Fruit fly (Drosophila melanogaster): Measurements from ENCODE around the gene Exo84.

Gene Exo84

DNA sequence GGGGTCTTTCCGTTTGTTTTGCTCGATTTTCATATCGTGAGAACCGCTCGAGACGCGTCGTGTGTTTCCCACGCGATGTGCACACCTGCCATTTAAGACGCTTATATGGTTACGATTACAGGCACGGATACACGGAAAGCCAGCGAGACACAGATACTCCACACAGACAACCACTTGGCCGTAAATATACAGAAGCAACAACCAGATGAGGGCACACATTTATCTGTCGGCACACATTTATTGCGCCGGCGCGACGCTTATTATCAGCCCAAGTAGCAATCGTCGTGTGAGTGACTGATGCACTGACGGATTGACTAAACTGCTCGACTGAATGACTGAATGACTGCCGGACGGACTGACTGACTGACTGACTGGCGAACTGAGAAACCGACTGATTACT is 21.5 kb downstream of the Exo84 start (continued):
- TF ChIP-seq klu (GFP tag; IDR thresholded peaks at IDR 0.05) (no peak), jigr1 (GFP tag; IDR thresholded peaks at IDR 0.05) (no peak), Oaz (GFP tag; IDR thresholded peaks at IDR 0.05) (no peak), CG1832 (GFP tag; optimal IDR thresholded peaks at IDR 0.05) (no peak), CG1529 (GFP tag; optimal IDR thresholded peaks at IDR 0.05) (no peak), sisA (GFP tag; IDR thresholded peaks at IDR 0.05) (no peak), odd (GFP tag; optimal IDR thresholded peaks at IDR 0.05) (peak; percentile 64), CG13123 (GFP tag; optimal IDR thresholded peaks at IDR 0.05) (no peak), CG11695 (GFP tag; IDR thresholded peaks at IDR 0.05) (no peak), Dip2 (GFP tag; IDR thresholded peaks at IDR 0.05) (no peak), Max (GFP tag; optimal IDR thresholded peaks at IDR 0.05) (no peak), CG5180 (GFP tag; optimal IDR thresholded peaks at IDR 0.05) (no peak), oc (tag; optimal IDR thresholded peaks at IDR 0.05) (peak; percentile 68), dmrt11E (tag; optimal IDR thresholded peaks at IDR 0.05) (no peak), CG12769 (tag; optimal IDR thresholded peaks at IDR 0.05) (no peak), CG15479 (GFP tag; optimal IDR thresholded peaks at IDR 0.05) (peak; percentile 93), CG7987 (GFP tag; optimal IDR thresholded peaks at IDR 0.05) (no peak), CG11696 (GFP tag; IDR thresholded peaks at IDR 0.05) (no peak), HLHmδ (GFP tag; optimal IDR thresholded peaks at IDR 0.05) (peak; percentile 80), CG8388 (GFP tag; optimal IDR thresholded peaks at IDR 0.05) (no peak), Deaf1 (tag; optimal IDR thresholded peaks at IDR 0.05) (peak; percentile 37), gem (tag; optimal IDR thresholded peaks at IDR 0.05) (no peak), maf-S (GFP tag; optimal IDR thresholded peaks at IDR 0.05) (no peak), CG3726 (GFP tag; IDR thresholded peaks at IDR 0.05) (no peak), CG10979 (tag; optimal IDR thresholded peaks at IDR 0.05) (no peak), lilli (GFP tag; optimal IDR thresholded peaks at IDR 0.05) (no peak), B-H2 (GFP tag; optimal IDR thresholded peaks at IDR 0.05) (no peak), CG8478 (optimal IDR thresholded peaks at IDR 0.05) (no peak), Poxn (GFP tag; IDR thresholded peaks at IDR 0.05) (no peak), lmd (GFP tag; IDR thresholded peaks at IDR 0.05) (no peak), nau (GFP tag; optimal IDR thresholded peaks at IDR 0.05) (no peak), dan (GFP tag; IDR thresholded peaks at IDR 0.05) (no peak), schlank (tag; optimal IDR thresholded peaks at IDR 0.05) (no peak), grn (GFP tag; optimal IDR thresholded peaks at IDR 0.05) (peak; percentile 47), Taf1 (GFP tag; IDR thresholded peaks at IDR 0.05) (no peak), MTF-1 (GFP tag; optimal IDR thresholded peaks at IDR 0.05; ENCODE audit: borderline replicate concordance) (no peak), br (optimal IDR thresholded peaks at IDR 0.05) (no peak), rib (GFP tag; IDR thresholded peaks at IDR 0.05) (no peak), Vsx1 (GFP tag; optimal IDR thresholded peaks at IDR 0.05) (no peak), seq (GFP tag; IDR thresholded peaks at IDR 0.05) (no peak), CG12659 (GFP tag; optimal IDR thresholded peaks at IDR 0.05) (no peak), Oli (tag; optimal IDR thresholded peaks at IDR 0.05) (no peak), CG30431 (GFP tag; optimal IDR thresholded peaks at IDR 0.05) (no peak), CG16813 (GFP tag; IDR thresholded peaks at IDR 0.05; ENCODE audit: partially characterized antibody) (no peak), CG2199 (GFP tag; IDR thresholded peaks at IDR 0.05) (peak; percentile 57; the same call in 1 of the 3 replicates), ham (GFP tag; IDR thresholded peaks at IDR 0.05) (no peak), CG17802 (tag; optimal IDR thresholded peaks at IDR 0.05) (no peak), CG11093 (GFP tag; IDR thresholded peaks at IDR 0.05) (no peak), disco-r (GFP tag; optimal IDR thresholded peaks at IDR 0.05) (no peak), CG10431 (GFP tag; optimal IDR thresholded peaks at IDR 0.05) (no peak), Bteb2 (GFP tag; optimal IDR thresholded peaks at IDR 0.05) (no peak), ara (GFP tag; IDR thresholded peaks at IDR 0.05) (no peak), gt (GFP tag; IDR thresholded peaks at IDR 0.05) (no peak)

Measured in whole organism, embryonic.